Fruit fly (Drosophila melanogaster): ENCODE measurements around the gene CG16825.
A peak's percentile ranks its signal among the peaks of the same experiment; 100 is the strongest.

CG16825 gene

dm6 chr2L:13295978-13296702, 8.4 kb upstream of the CG16825 start (continued):
- no peak for TF ChIP-seq Doc2 (GFP tag; IDR thresholded peaks at IDR 0.05)
- TF ChIP-seq slbo (GFP tag; IDR thresholded peaks at IDR 0.05), result no peak
- no peak for TF ChIP-seq D (optimal IDR thresholded peaks at IDR 0.05)
- no peak for TF ChIP-seq D (GFP tag; optimal IDR thresholded peaks at IDR 0.05)
- no peak for TF ChIP-seq CG5245 (GFP tag; optimal IDR thresholded peaks at IDR 0.05)
- TF ChIP-seq CG13287 (GFP tag; IDR thresholded peaks at IDR 0.05; ENCODE audit: partially characterized antibody), result peak; percentile 52
- no peak for TF ChIP-seq HLHmδ (GFP tag; optimal IDR thresholded peaks at IDR 0.05)
- peak; percentile 82 for TF ChIP-seq CG13624 (GFP tag; optimal IDR thresholded peaks at IDR 0.05)
- peak; percentile 43; the same call in 1 of the 2 replicates for TF ChIP-seq sna (GFP tag; IDR thresholded peaks at IDR 0.05; ENCODE audit: partially characterized antibody)
- TF ChIP-seq Sry-δ (GFP tag; optimal IDR thresholded peaks at IDR 0.05), result peak; percentile 39
- TF ChIP-seq CG2120 (GFP tag; optimal IDR thresholded peaks at IDR 0.05), result peak; percentile 1
- no peak for TF ChIP-seq yki (optimal IDR thresholded peaks at IDR 0.05)
- peak; percentile 57 for TF ChIP-seq CG1832 (GFP tag; optimal IDR thresholded peaks at IDR 0.05)
- no peak for TF ChIP-seq lola (GFP tag; optimal IDR thresholded peaks at IDR 0.05)
- TF ChIP-seq CG12104 (GFP tag; optimal IDR thresholded peaks at IDR 0.05), result no peak
- TF ChIP-seq E2f2 (GFP tag; IDR thresholded peaks at IDR 0.05), result peak; percentile 99
- TF ChIP-seq zen (tag; optimal IDR thresholded peaks at IDR 0.05), result peak; percentile 43
- TF ChIP-seq CG10274 (GFP tag; optimal IDR thresholded peaks at IDR 0.05), result no peak
- TF ChIP-seq grau (tag; optimal IDR thresholded peaks at IDR 0.05), result no peak
- TF ChIP-seq ac (GFP tag; optimal IDR thresholded peaks at IDR 0.05), result no peak
- no peak for TF ChIP-seq CG18011 (GFP tag; optimal IDR thresholded peaks at IDR 0.05)
- TF ChIP-seq ttk (GFP tag; IDR thresholded peaks at IDR 0.05), result no peak
- peak; percentile 60 for TF ChIP-seq Bgb (GFP tag; IDR thresholded peaks at IDR 0.05; ENCODE audit: partially characterized antibody)
- TF ChIP-seq Dbx (GFP tag; IDR thresholded peaks at IDR 0.05), result no peak
- no peak for TF ChIP-seq CG43689 (GFP tag; IDR thresholded peaks at IDR 0.05)
- TF ChIP-seq pho (GFP tag; optimal IDR thresholded peaks at IDR 0.05), result no peak
- TF ChIP-seq TFAM (GFP tag; optimal IDR thresholded peaks at IDR 0.05), result no peak
- TF ChIP-seq CG16813 (GFP tag; IDR thresholded peaks at IDR 0.05; ENCODE audit: partially characterized antibody), result 0 out of 3 replicates have a peak, but pooled peaks have one; percentile 38
- no peak for TF ChIP-seq CG7839 (tag; optimal IDR thresholded peaks at IDR 0.05)
- no peak for TF ChIP-seq so (GFP tag; IDR thresholded peaks at IDR 0.05)
- peak; percentile 48 for TF ChIP-seq Sin3A (optimal IDR thresholded peaks at IDR 0.05)
- no peak; the same call in 2 of the 3 replicates for TF ChIP-seq row (GFP tag; IDR thresholded peaks at IDR 0.05)
- TF ChIP-seq Ets65A (GFP tag), result no peak
- TF ChIP-seq CG13894 (tag; optimal IDR thresholded peaks at IDR 0.05), result no peak
- TF ChIP-seq Antp (GFP tag; optimal IDR thresholded peaks at IDR 0.05), result no peak
- peak; percentile 13 for TF ChIP-seq CG8290 (GFP tag; optimal IDR thresholded peaks at IDR 0.05)
- no peak for TF ChIP-seq CG8290 (tag; optimal IDR thresholded peaks at IDR 0.05)
- TF ChIP-seq CG18599 (GFP tag; optimal IDR thresholded peaks at IDR 0.05), result no peak
- TF ChIP-seq CG11696 (GFP tag; IDR thresholded peaks at IDR 0.05), result no peak
- no peak for TF ChIP-seq CG10431 (GFP tag; optimal IDR thresholded peaks at IDR 0.05)
- TF ChIP-seq Taf1 (GFP tag; IDR thresholded peaks at IDR 0.05), result no peak
- peak; percentile 84 for TF ChIP-seq HmgD (GFP tag; optimal IDR thresholded peaks at IDR 0.05)
- TF ChIP-seq tio (GFP tag; optimal IDR thresholded peaks at IDR 0.05), result no peak
- TF ChIP-seq CG7987 (GFP tag; optimal IDR thresholded peaks at IDR 0.05), result no peak
- TF ChIP-seq z (GFP tag; IDR thresholded peaks at IDR 0.05), result peak; percentile 62; the same call in 2 of the 3 replicates
- no peak for TF ChIP-seq trh (GFP tag; optimal IDR thresholded peaks at IDR 0.05)
- no peak for TF ChIP-seq Xbp1 (GFP tag; optimal IDR thresholded peaks at IDR 0.05)
- no peak for TF ChIP-seq gcm2 (GFP tag; optimal IDR thresholded peaks at IDR 0.05)
- TF ChIP-seq CG16779 (GFP tag; IDR thresholded peaks at IDR 0.05), result no peak
- TF ChIP-seq sug (tag; optimal IDR thresholded peaks at IDR 0.05), result no peak
- TF ChIP-seq BEAF-32 (GFP tag; optimal IDR thresholded peaks at IDR 0.05), result peak; percentile 37
